Worm (Caenorhabditis elegans): ENCODE measurements around the gene npp-22.

ce11 chrV:11697482-11697881, 35.8 kb downstream of the npp-22 start:
- TF ChIP-seq lin-35 (GFP tag; optimal IDR thresholded peaks at IDR 0.05) (no peak), attf-6 (GFP tag; IDR thresholded peaks at IDR 0.05) (no peak), lin-26 (GFP tag; IDR thresholded peaks at IDR 0.05) (no peak), fkh-3 (tag; optimal IDR thresholded peaks at IDR 0.05) (no peak), egrh-3 (GFP tag; IDR thresholded peaks at IDR 0.05) (no peak), ets-4 (GFP tag; optimal IDR thresholded peaks at IDR 0.05) (no peak), F57A8.1 (GFP tag; optimal IDR thresholded peaks at IDR 0.05) (no peak), snpc-3.4 (tag; optimal IDR thresholded peaks at IDR 0.05) (no peak), unc-130 (GFP tag; optimal IDR thresholded peaks at IDR 0.05) (no peak), F33H1.4 (GFP tag; IDR thresholded peaks at IDR 0.05) (no peak), bed-1 (GFP tag; IDR thresholded peaks at IDR 0.05) (no peak), die-1 (tag; optimal IDR thresholded peaks at IDR 0.05) (no peak)

Measured in whole organism, young adult.